Comparison of ENCODE assay signal across 6 fruit fly cellular contexts in genomic region chr3R:21017464-21018080, dm6.
A peak's percentile ranks its signal among the peaks of the same experiment; 100 is the strongest.
TF ChIP-seq lines count a peak whose summit lies in the region.

TSS of gene Rlip (plus strand) at chr3R:21017684.

- TF ChIP-seq CTCF in S2 (optimal IDR thresholded peaks at IDR 0.05; lab: Kevin White, UChicago): peak; percentile 92 to 94
- peak; percentile 97 for TF ChIP-seq CTCF in whole organism, embryonic (GFP tag; optimal IDR thresholded peaks at IDR 0.05; lab: Kevin White, UChicago)

TF ChIP-seq in whole organism, adult, 20 proteins besides CTCF, POLR2A, EP300 and RAD21 (continues in another document):
- TF ChIP-seq cic (GFP tag; optimal IDR thresholded peaks at IDR 0.05; lab: Kevin White, UChicago) (no peak), bab1 (GFP tag; optimal IDR thresholded peaks at IDR 0.05; lab: Kevin White, UChicago) (peak; percentile 48), toe (GFP tag; optimal IDR thresholded peaks at IDR 0.05; lab: Kevin White, UChicago) (peak; percentile 57), CG12768 (GFP tag; optimal IDR thresholded peaks at IDR 0.05; lab: Kevin White, UChicago) (peak; percentile 32), Hr96 (GFP tag; optimal IDR thresholded peaks at IDR 0.05; lab: Kevin White, UChicago) (peak; percentile 46), CG11617 (GFP tag; optimal IDR thresholded peaks at IDR 0.05; lab: Kevin White, UChicago) (no peak), CG1620 (GFP tag; optimal IDR thresholded peaks at IDR 0.05; lab: Kevin White, UChicago) (peak; percentile 2), CG7101 (tag; optimal IDR thresholded peaks at IDR 0.05; lab: Kevin White, UChicago) (peak; percentile 36), Crg-1 (GFP tag; optimal IDR thresholded peaks at IDR 0.05; lab: Kevin White, UChicago) (peak; percentile 26), pad (GFP tag; optimal IDR thresholded peaks at IDR 0.05; lab: Kevin White, UChicago) (peak; percentile 57), CG7045 (GFP tag; optimal IDR thresholded peaks at IDR 0.05; lab: Kevin White, UChicago) (peak; percentile 37), CG33017 (tag; optimal IDR thresholded peaks at IDR 0.05; lab: Kevin White, UChicago) (no peak), CG5204 (GFP tag; optimal IDR thresholded peaks at IDR 0.05; lab: Kevin White, UChicago) (peak; percentile 10), Clk (GFP tag; optimal IDR thresholded peaks at IDR 0.05; lab: Kevin White, UChicago) (no peak), CG14711 (tag; optimal IDR thresholded peaks at IDR 0.05; lab: Kevin White, UChicago) (peak; percentile 43), cnc (optimal IDR thresholded peaks at IDR 0.05; lab: Kevin White, UChicago) (no peak), kay (GFP tag; lab: Kevin White, UChicago; ENCODE audit: borderline replicate concordance) (peak; percentile 77), tj (GFP tag; optimal IDR thresholded peaks at IDR 0.05; lab: Kevin White, UChicago) (no peak)

TF ChIP-seq in whole organism, embryonic, 481 proteins besides CTCF, POLR2A, EP300 and RAD21 (continues in another document):
- peak; percentile 47; the same call in 1 of the 3 replicates for TF ChIP-seq Mrtf (GFP tag; IDR thresholded peaks at IDR 0.05; lab: Robert Waterston, UW)
- TF ChIP-seq CG17186 (GFP tag; optimal IDR thresholded peaks at IDR 0.05; lab: Kevin White, UChicago): peak; percentile 59
- TF ChIP-seq fru (optimal IDR thresholded peaks at IDR 0.05; lab: Kevin White, UChicago): no peak
- no peak for TF ChIP-seq gsb-n (tag; optimal IDR thresholded peaks at IDR 0.05; lab: Kevin White, UChicago)
- no peak for TF ChIP-seq CG2889 (GFP tag; IDR thresholded peaks at IDR 0.05; lab: Robert Waterston, UW)
- TF ChIP-seq Sin3A (optimal IDR thresholded peaks at IDR 0.05; lab: Kevin White, UChicago): peak; percentile 18
- no peak for TF ChIP-seq CG10147 (GFP tag; optimal IDR thresholded peaks at IDR 0.05; lab: Kevin White, UChicago)
- no peak for TF ChIP-seq CG15479 (GFP tag; optimal IDR thresholded peaks at IDR 0.05; lab: Kevin White, UChicago)
- TF ChIP-seq CG14860 (GFP tag; IDR thresholded peaks at IDR 0.05; lab: Robert Waterston, UW; ENCODE audit: partially characterized antibody): 0 out of 3 replicates have a peak, but pooled peaks have one; percentile 34
- no peak for TF ChIP-seq CG18619 (GFP tag; optimal IDR thresholded peaks at IDR 0.05; lab: Kevin White, UChicago)
- TF ChIP-seq hbn (GFP tag; IDR thresholded peaks at IDR 0.05; lab: Robert Waterston, UW; ENCODE audit: partially characterized antibody): peak; percentile 50
- TF ChIP-seq Nf-YA (GFP tag; IDR thresholded peaks at IDR 0.05; lab: Robert Waterston, UW): no peak
- TF ChIP-seq repo (GFP tag; optimal IDR thresholded peaks at IDR 0.05; lab: Kevin White, UChicago): peak; percentile 48
- peak; percentile 18 for TF ChIP-seq exex (tag; optimal IDR thresholded peaks at IDR 0.05; lab: Kevin White, UChicago)
- peak; percentile 43 for TF ChIP-seq CG17802 (tag; optimal IDR thresholded peaks at IDR 0.05; lab: Kevin White, UChicago)
- TF ChIP-seq HHEX (GFP tag; optimal IDR thresholded peaks at IDR 0.05; lab: Kevin White, UChicago): peak; percentile 38
- no peak for TF ChIP-seq gcm (GFP tag; optimal IDR thresholded peaks at IDR 0.05; lab: Kevin White, UChicago)
- TF ChIP-seq CG3838 (GFP tag; optimal IDR thresholded peaks at IDR 0.05; lab: Kevin White, UChicago): peak; percentile 100

TF ChIP-seq in whole organism, prepupa, 60 proteins besides CTCF, POLR2A, EP300 and RAD21 (continues in another document):
- peak; percentile 67 for TF ChIP-seq svp (GFP tag; lab: Kevin White, UChicago)
- peak; percentile 53 for TF ChIP-seq lz (GFP tag; optimal IDR thresholded peaks at IDR 0.05; lab: Kevin White, UChicago)
- TF ChIP-seq CG7368 (GFP tag; optimal IDR thresholded peaks at IDR 0.05; lab: Kevin White, UChicago): peak; percentile 11
- TF ChIP-seq Sox15 (GFP tag; optimal IDR thresholded peaks at IDR 0.05; lab: Kevin White, UChicago): no peak
- peak; percentile 12 for TF ChIP-seq CG6808 (GFP tag; optimal IDR thresholded peaks at IDR 0.05; lab: Kevin White, UChicago)
- TF ChIP-seq dac (GFP tag; optimal IDR thresholded peaks at IDR 0.05; lab: Kevin White, UChicago): no peak
- no peak for TF ChIP-seq Eip93F (GFP tag; optimal IDR thresholded peaks at IDR 0.05; lab: Kevin White, UChicago)
- TF ChIP-seq esn (GFP tag; optimal IDR thresholded peaks at IDR 0.05; lab: Kevin White, UChicago): peak; percentile 50
- TF ChIP-seq spab (GFP tag; optimal IDR thresholded peaks at IDR 0.05; lab: Kevin White, UChicago): no peak
- TF ChIP-seq Sox102F (GFP tag; optimal IDR thresholded peaks at IDR 0.05; lab: Kevin White, UChicago): no peak
- peak; percentile 1 for TF ChIP-seq dsx (GFP tag; optimal IDR thresholded peaks at IDR 0.05; lab: Kevin White, UChicago; ENCODE audit: poor library complexity, severe bottlenecking)
- TF ChIP-seq CG8632 (GFP tag; optimal IDR thresholded peaks at IDR 0.05; lab: Kevin White, UChicago): no peak
- peak; percentile 37 for TF ChIP-seq CG16779 (tag; optimal IDR thresholded peaks at IDR 0.05; lab: Kevin White, UChicago)
- no peak for TF ChIP-seq acj6 (GFP tag; optimal IDR thresholded peaks at IDR 0.05; lab: Kevin White, UChicago)
- TF ChIP-seq fd59A (GFP tag; optimal IDR thresholded peaks at IDR 0.05; lab: Kevin White, UChicago): no peak
- no peak for TF ChIP-seq Blimp-1 (GFP tag; optimal IDR thresholded peaks at IDR 0.05; lab: Kevin White, UChicago)
- TF ChIP-seq CG11902 (GFP tag; optimal IDR thresholded peaks at IDR 0.05; lab: Kevin White, UChicago): peak; percentile 52
- TF ChIP-seq CG8319 (GFP tag; optimal IDR thresholded peaks at IDR 0.05; lab: Kevin White, UChicago): peak; percentile 17
- TF ChIP-seq vri (GFP tag; optimal IDR thresholded peaks at IDR 0.05; lab: Kevin White, UChicago): peak; percentile 49
- TF ChIP-seq Smox (GFP tag; optimal IDR thresholded peaks at IDR 0.05; lab: Kevin White, UChicago): no peak

TF ChIP-seq in whole organism, pupa, 21 proteins besides CTCF, POLR2A, EP300 and RAD21:
- TF ChIP-seq Ets98B (GFP tag; IDR thresholded peaks at IDR 0.05; lab: Robert Waterston, UW): peak; percentile 78; the same call in 1 of the 2 replicates
- TF ChIP-seq fd96Ca (GFP tag; IDR thresholded peaks at IDR 0.05; lab: Robert Waterston, UW): peak; percentile 84
- TF ChIP-seq CG34367 (tag; optimal IDR thresholded peaks at IDR 0.05; lab: Kevin White, UChicago): no peak
- TF ChIP-seq gl (tag; optimal IDR thresholded peaks at IDR 0.05; lab: Kevin White, UChicago): peak; percentile 37
- peak; percentile 74 for TF ChIP-seq rn (GFP tag; IDR thresholded peaks at IDR 0.05; lab: Robert Waterston, UW)
- no peak for TF ChIP-seq CG9948 (tag; optimal IDR thresholded peaks at IDR 0.05; lab: Kevin White, UChicago)
- TF ChIP-seq EcR (GFP tag; optimal IDR thresholded peaks at IDR 0.05; lab: Kevin White, UChicago): no peak
- peak; percentile 63 for TF ChIP-seq CG14655 (GFP tag; optimal IDR thresholded peaks at IDR 0.05; lab: Kevin White, UChicago)
- no peak for TF ChIP-seq CG15710 (tag; optimal IDR thresholded peaks at IDR 0.05; lab: Kevin White, UChicago)
- peak; percentile 50 for TF ChIP-seq Pif1B (GFP tag; optimal IDR thresholded peaks at IDR 0.05; lab: Kevin White, UChicago)
- peak; percentile 41 for TF ChIP-seq CG8301 (tag; optimal IDR thresholded peaks at IDR 0.05; lab: Kevin White, UChicago)
- TF ChIP-seq CG13204 (GFP tag; optimal IDR thresholded peaks at IDR 0.05; lab: Kevin White, UChicago): no peak
- TF ChIP-seq D1 (tag; optimal IDR thresholded peaks at IDR 0.05; lab: Kevin White, UChicago): peak; percentile 42
- peak; percentile 89 for TF ChIP-seq CG4496 (GFP tag; IDR thresholded peaks at IDR 0.05; lab: Robert Waterston, UW)
- TF ChIP-seq CG12605 (GFP tag; IDR thresholded peaks at IDR 0.05; lab: Robert Waterston, UW): no peak
- TF ChIP-seq Pif1A (GFP tag; optimal IDR thresholded peaks at IDR 0.05; lab: Kevin White, UChicago): no peak
- no peak for TF ChIP-seq CG10348 (GFP tag; IDR thresholded peaks at IDR 0.05; lab: Robert Waterston, UW)
- TF ChIP-seq CG17806 (tag; optimal IDR thresholded peaks at IDR 0.05; lab: Kevin White, UChicago): no peak
- TF ChIP-seq CG8159 (tag; optimal IDR thresholded peaks at IDR 0.05; lab: Kevin White, UChicago): peak; percentile 50
- 0 out of 2 replicates have a peak, but pooled peaks have one; percentile 32 for TF ChIP-seq CG32121 (GFP tag; IDR thresholded peaks at IDR 0.05; lab: Robert Waterston, UW)
TF ChIP-seq in whole organism, pupa: peak in this region for 11.

TF ChIP-seq in whole organism, wandering third instar larva, 38 proteins besides CTCF, POLR2A, EP300 and RAD21:
- TF ChIP-seq jim (GFP tag; optimal IDR thresholded peaks at IDR 0.05; lab: Kevin White, UChicago) (no peak), h (GFP tag; optimal IDR thresholded peaks at IDR 0.05; lab: Kevin White, UChicago) (peak; percentile 59), fru (GFP tag; optimal IDR thresholded peaks at IDR 0.05; lab: Kevin White, UChicago) (peak; percentile 62), lola (GFP tag; optimal IDR thresholded peaks at IDR 0.05; lab: Kevin White, UChicago) (no peak), psq (GFP tag; optimal IDR thresholded peaks at IDR 0.05; lab: Kevin White, UChicago) (peak; percentile 9), brk (GFP tag; optimal IDR thresholded peaks at IDR 0.05; lab: Kevin White, UChicago) (no peak), HLH106 (tag; optimal IDR thresholded peaks at IDR 0.05; lab: Kevin White, UChicago) (peak; percentile 42), foxo (GFP tag; optimal IDR thresholded peaks at IDR 0.05; lab: Kevin White, UChicago) (peak in 1 of 2 experiments; percentile 67), dmrt93B (GFP tag; optimal IDR thresholded peaks at IDR 0.05; lab: Kevin White, UChicago) (peak; percentile 27), CG9705 (GFP tag; optimal IDR thresholded peaks at IDR 0.05; lab: Kevin White, UChicago) (peak; percentile 30), rgr (GFP tag; optimal IDR thresholded peaks at IDR 0.05; lab: Kevin White, UChicago) (peak; percentile 50), Rel (GFP tag; optimal IDR thresholded peaks at IDR 0.05; lab: Kevin White, UChicago) (no peak), Rel (tag; optimal IDR thresholded peaks at IDR 0.05; lab: Kevin White, UChicago) (peak; percentile 17), GATAd (GFP tag; optimal IDR thresholded peaks at IDR 0.05; lab: Kevin White, UChicago) (no peak), Hnf4 (GFP tag; optimal IDR thresholded peaks at IDR 0.05; lab: Kevin White, UChicago) (peak; percentile 52)
